Fruit fly (Drosophila melanogaster) whole organism, wandering third instar larva: ENCODE data around the gene CG8661.
A peak's percentile ranks its signal among the peaks of the same experiment; 100 is the strongest.

Experiments used
- CG32264 ChIP-seq: fragments of 200-800 bp; sonication (Bioruptor generic); optimal IDR thresholded peaks from 2 replicates; lab custom pipeline; 2016; ENCODE audit warnings: missing biosample characterization, missing genetic modification characterization
- CG9705 ChIP-seq: fragments of 200-800 bp; sonication (Bioruptor generic); optimal IDR thresholded peaks from 2 replicates; lab custom pipeline; 2018; ENCODE audit warnings: missing biosample characterization, mild to moderate bottlenecking, missing genetic modification characterization
- CrebA ChIP-seq: fragments of 200-800 bp; sonication (Bioruptor generic); optimal IDR thresholded peaks from 2 replicates; lab custom pipeline; 2016; ENCODE audit warnings: missing biosample characterization, mild to moderate bottlenecking, missing genetic modification characterization, borderline replicate concordance
- Dfd ChIP-seq: fragments of >200 bp; optimal IDR thresholded peaks from 2 replicates; lab custom pipeline; 2017; ENCODE audit warnings: missing biosample characterization, missing genetic modification characterization
- Dif ChIP-seq: fragments of 200-275, 200-300 bp; sonication (Bioruptor generic); optimal IDR thresholded peaks from 2 replicates; lab custom pipeline; 2018; ENCODE audit warnings: missing biosample characterization, missing genetic modification characterization; ENCODE audit not compliant: partially characterized antibody
- GATAd ChIP-seq: sonication (Bioruptor generic); optimal IDR thresholded peaks from 2 replicates; lab custom pipeline; 2016; ENCODE audit warnings: missing biosample characterization, missing genetic modification characterization
- HLH106 ChIP-seq: fragments of 200-800 bp; optimal IDR thresholded peaks from 3 replicates; lab custom pipeline; 2019; ENCODE audit warnings: missing biosample characterization, mild to moderate bottlenecking, missing genetic modification characterization, moderate library complexity
- Hr78 ChIP-seq: fragments of >200 bp; optimal IDR thresholded peaks from 2 replicates; lab custom pipeline; 2017; ENCODE audit warnings: missing biosample characterization, missing genetic modification characterization
- Hr83 ChIP-seq: fragments of 200-300 bp; sonication (Bioruptor generic); optimal IDR thresholded peaks from 2 replicates; lab custom pipeline; 2016; ENCODE audit warnings: missing biosample characterization, mild to moderate bottlenecking, missing genetic modification characterization, moderate library complexity; ENCODE audit not compliant: poor library complexity, severe bottlenecking
- Jra ChIP-seq: sonication (Bioruptor generic); optimal IDR thresholded peaks from 2 replicates; lab custom pipeline; 2016; ENCODE audit warnings: missing biosample characterization, missing genetic modification characterization
- Mio ChIP-seq: sonication (Bioruptor generic); optimal IDR thresholded peaks from 2 replicates; lab custom pipeline; 2016; ENCODE audit warnings: missing biosample characterization, missing genetic modification characterization
- Myc ChIP-seq: fragments of >200 bp; optimal IDR thresholded peaks from 2 replicates; lab custom pipeline; 2017
- N ChIP-seq: fragments of >200 bp; optimal IDR thresholded peaks from 2 replicates; lab custom pipeline; 2018; ENCODE audit warnings: missing biosample characterization, missing external identifiers, missing genetic modification characterization
- OdsH ChIP-seq: fragments of 200-800 bp; sonication (Bioruptor generic); optimal IDR thresholded peaks from 2 replicates; lab custom pipeline; 2016; ENCODE audit warnings: missing biosample characterization, mild to moderate bottlenecking, missing genetic modification characterization
- Rel ChIP-seq, 2 experiments: fragments of 200-800 bp; sonication (Bioruptor generic) in 1 of 2; optimal IDR thresholded peaks; 2 replicates in 1 of 2; 3 replicates in 1 of 2; lab custom pipeline; 2016 to 2019; ENCODE audit warnings: mild to moderate bottlenecking in 2 of 2, missing biosample characterization in 2 of 2, missing genetic modification characterization in 2 of 2, moderate library complexity in 1 of 2
- Sp1 ChIP-seq: fragments of 200-800 bp; sonication (Bioruptor generic); optimal IDR thresholded peaks from 3 replicates; lab custom pipeline; 2019; ENCODE audit warnings: missing biosample characterization, mild to moderate bottlenecking, missing genetic modification characterization, moderate library complexity
- Vsx2 ChIP-seq: fragments of 200-300, 225-300 bp; sonication (Bioruptor generic); optimal IDR thresholded peaks from 2 replicates; lab custom pipeline; 2018; ENCODE audit warnings: missing biosample characterization, missing genetic modification characterization; ENCODE audit not compliant: partially characterized antibody
- br ChIP-seq: fragments of 200-800 bp; sonication (Bioruptor generic); optimal IDR thresholded peaks from 2 replicates; lab custom pipeline; 2016; ENCODE audit warnings: missing biosample characterization, missing genetic modification characterization
- brk ChIP-seq: fragments of 200-800 bp; sonication (Bioruptor generic); optimal IDR thresholded peaks from 2 replicates; lab custom pipeline; 2016; ENCODE audit warnings: missing biosample characterization, mild to moderate bottlenecking, missing genetic modification characterization
- dl ChIP-seq, 2 experiments: fragments of 175-275, 200-275 bp in 1 of 2; fragments of 200-275 bp in 1 of 2; sonication (Bioruptor generic); optimal IDR thresholded peaks; lab custom pipeline; 2018; ENCODE audit warnings: mild to moderate bottlenecking in 2 of 2, missing biosample characterization in 2 of 2, missing genetic modification characterization in 2 of 2, moderate library complexity in 2 of 2; ENCODE audit not compliant: partially characterized antibody in 2 of 2, insufficient read depth in 1 of 2
- ey ChIP-seq: fragments of 200-800 bp; sonication (Bioruptor generic); optimal IDR thresholded peaks from 2 replicates; lab custom pipeline; 2016; ENCODE audit warnings: missing biosample characterization, missing genetic modification characterization
- h ChIP-seq: fragments of 200-800 bp; sonication (Bioruptor generic); optimal IDR thresholded peaks from 3 replicates; lab custom pipeline; 2016; ENCODE audit warnings: missing biosample characterization, mild to moderate bottlenecking, missing genetic modification characterization
- jim ChIP-seq: fragments of 175-275, 200-325 bp; sonication (Bioruptor generic); optimal IDR thresholded peaks from 2 replicates; lab custom pipeline; 2016; ENCODE audit warnings: missing biosample characterization, mild to moderate bottlenecking, missing genetic modification characterization
- psq ChIP-seq: fragments of 200-800 bp; sonication (Bioruptor generic); optimal IDR thresholded peaks from 3 replicates; lab custom pipeline; 2017; ENCODE audit warnings: missing biosample characterization, mild to moderate bottlenecking, missing genetic modification characterization, moderate library complexity
- sage ChIP-seq: fragments of 200-800 bp; sonication (Bioruptor generic); optimal IDR thresholded peaks from 2 replicates; lab custom pipeline; 2016; ENCODE audit warnings: missing biosample characterization, mild to moderate bottlenecking, missing genetic modification characterization

CG8661 gene

DNA sequence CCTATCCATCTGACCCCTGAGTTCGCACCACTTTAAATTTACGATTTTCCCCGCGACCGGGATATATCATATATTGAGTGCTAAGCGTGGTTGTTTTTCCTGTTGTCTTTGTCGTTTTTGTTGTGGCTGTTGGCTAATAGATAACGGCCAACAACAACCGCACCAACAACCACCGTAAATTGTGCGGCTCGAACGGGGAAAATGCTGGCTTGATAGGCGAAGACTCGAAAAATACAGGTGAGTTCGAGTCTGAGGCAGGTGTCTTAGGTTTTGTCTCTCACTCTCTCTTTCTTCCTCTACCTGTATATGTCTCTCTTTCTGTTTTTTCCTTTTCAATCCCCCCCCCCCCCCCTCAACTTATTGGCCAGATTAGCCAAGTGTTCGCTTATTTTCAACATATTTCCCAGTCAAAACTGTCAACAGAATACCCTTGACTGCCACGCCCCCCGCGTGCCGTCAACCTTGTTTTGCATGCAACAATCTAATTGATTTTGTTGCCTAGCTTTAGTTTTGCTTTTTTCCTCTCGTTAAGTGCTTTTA is 32.5 kb upstream of the CG8661 start:
- TF ChIP-seq CG9705 (GFP tag; lab: Kevin White, UChicago) (no peak), Dfd (GFP tag; lab: Kevin White, UChicago) (peak; percentile 53), Jra (GFP tag; lab: Kevin White, UChicago) (no peak)
- TF ChIP-seq, all 38 proteins: peak for 1

DNA sequence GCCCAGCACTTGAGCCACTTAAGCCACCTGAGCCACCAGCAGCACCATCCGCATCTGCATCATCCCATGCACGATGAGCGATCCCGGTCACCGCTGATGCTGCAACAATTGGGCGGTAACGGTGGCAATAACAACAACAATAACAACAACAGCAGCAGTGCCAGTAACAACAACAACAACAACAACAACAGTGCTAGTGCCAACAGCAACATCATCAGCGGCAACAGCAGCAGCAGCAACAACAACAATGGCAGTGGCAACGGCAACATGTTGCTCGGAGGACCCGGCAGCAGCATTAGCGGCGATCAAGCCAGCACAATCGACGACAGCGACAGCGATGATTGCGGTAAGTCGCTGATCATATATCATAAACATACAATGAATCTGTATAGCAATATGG is 31.3 kb upstream of the CG8661 start:
- no peak for TF ChIP-seq sage (GFP tag; lab: Kevin White, UChicago)
- TF ChIP-seq Dfd (GFP tag; lab: Kevin White, UChicago): peak; percentile 61

DNA sequence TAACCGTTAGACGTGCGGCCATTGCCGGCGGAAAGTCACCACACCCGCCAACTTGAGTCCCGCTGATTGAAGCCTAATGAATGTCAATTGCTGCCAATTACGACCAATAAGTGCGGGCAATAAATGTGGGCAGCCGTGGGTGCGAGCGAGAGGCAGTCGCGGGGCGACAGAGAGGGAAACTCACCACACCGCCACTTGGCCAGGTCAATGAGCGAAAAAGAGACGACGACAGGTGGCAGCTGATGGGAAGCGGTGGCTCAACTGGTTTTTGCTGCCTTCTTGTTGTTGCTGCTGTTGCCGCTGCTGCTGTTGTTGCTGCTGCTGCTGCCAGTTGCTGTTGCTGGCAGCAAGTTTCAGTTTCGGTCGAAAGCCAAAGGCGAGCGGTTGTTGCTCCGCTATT is 29.9 kb upstream of the CG8661 start, which contains the start of gene B-H2:
TSS of gene B-H2 (plus strand) at position 369 of the 400 bp plus-strand sequence.
- no peak for TF ChIP-seq dl (GFP tag; optimal IDR thresholded peaks at IDR 0.05; lab: Kevin White, UChicago; ENCODE audit: insufficient read depth in 1 of 2, partially characterized antibody in 2 of 2)
- no peak for TF ChIP-seq ey (GFP tag; lab: Kevin White, UChicago)
- TF ChIP-seq CrebA (GFP tag; lab: Kevin White, UChicago): no peak
- no peak for TF ChIP-seq N (GFP tag; lab: Kevin White, UChicago)
- TF ChIP-seq CG32264 (GFP tag; lab: Kevin White, UChicago): no peak
- no peak for TF ChIP-seq Mio
- TF ChIP-seq OdsH: no peak
- peak; percentile 88 for TF ChIP-seq Vsx2 (GFP tag; lab: Kevin White, UChicago)
- TF ChIP-seq br (GFP tag; lab: Kevin White, UChicago): no peak
- TF ChIP-seq Dif (GFP tag; lab: Kevin White, UChicago): peak; percentile 30

DNA sequence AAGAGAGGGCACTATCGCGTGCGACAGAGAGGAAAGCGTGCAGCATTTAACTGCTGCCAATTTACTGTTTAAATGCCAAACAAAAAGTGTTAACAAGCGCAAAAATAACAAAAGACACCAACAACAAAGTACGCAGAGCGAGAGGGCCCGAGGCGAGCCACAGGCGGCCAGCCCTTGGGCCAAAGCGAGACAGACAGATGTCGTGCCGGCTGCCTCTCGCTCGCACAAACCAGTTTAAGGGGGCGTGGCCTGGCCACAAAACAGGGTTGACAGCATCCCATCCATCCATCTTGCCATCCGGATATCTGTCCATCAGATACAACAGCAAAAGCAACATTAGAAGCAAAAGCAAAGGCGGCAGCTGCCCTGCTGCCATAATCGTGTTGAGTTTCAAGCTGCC is 29.0 kb upstream of the CG8661 start:
- TF ChIP-seq Mio (no peak), Dif (GFP tag; lab: Kevin White, UChicago) (peak; percentile 86), Rel (GFP tag; optimal IDR thresholded peaks at IDR 0.05; lab: Kevin White, UChicago) (no peak), Rel (tag; optimal IDR thresholded peaks at IDR 0.05; lab: Kevin White, UChicago) (no peak), dl (GFP tag; optimal IDR thresholded peaks at IDR 0.05; lab: Kevin White, UChicago; ENCODE audit: insufficient read depth in 1 of 2, partially characterized antibody in 2 of 2) (peak in 1 of 2 experiments; percentile 58), Vsx2 (GFP tag; lab: Kevin White, UChicago) (peak; percentile 87)

DNA sequence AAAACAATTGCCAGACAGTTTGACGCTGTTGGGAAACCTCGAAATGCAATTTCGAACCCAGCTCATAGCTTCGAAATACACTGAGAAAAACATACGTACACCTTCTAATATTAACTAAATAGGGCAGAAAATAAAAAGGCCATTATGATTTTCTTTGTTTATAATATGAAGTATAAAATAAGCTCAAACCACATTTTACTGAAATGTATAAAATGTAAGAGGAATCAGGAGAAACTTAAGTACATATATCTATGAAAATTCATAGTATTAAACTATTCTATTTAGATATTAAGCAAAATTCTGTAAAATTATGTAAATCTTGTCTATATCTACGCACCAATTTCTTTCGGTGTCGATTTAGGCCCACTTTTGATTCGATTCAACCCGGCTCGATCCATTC is 23.9 kb upstream of the CG8661 start:
- TF ChIP-seq Myc (lab: Kevin White, UChicago) (no peak), jim (GFP tag; lab: Kevin White, UChicago) (no peak), psq (GFP tag; lab: Kevin White, UChicago) (no peak)

DNA sequence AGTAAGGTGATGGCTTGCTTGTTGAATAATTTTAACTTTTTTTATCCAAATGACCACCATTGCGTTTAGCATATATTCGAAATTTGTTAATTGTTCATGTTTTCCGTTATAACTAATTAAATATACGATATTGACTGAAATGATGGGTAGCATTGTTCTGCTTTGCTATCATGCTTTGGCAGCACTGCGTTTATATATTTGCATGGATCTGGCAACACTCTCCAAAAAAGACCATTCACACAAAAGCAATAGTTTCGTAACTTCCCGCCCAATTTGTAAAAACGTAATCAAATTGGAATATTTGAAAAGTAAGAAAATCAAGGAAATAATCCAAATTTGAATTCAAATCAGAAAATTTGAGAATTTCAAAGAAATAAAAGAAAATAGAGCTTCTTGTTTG is 21.2 kb upstream of the CG8661 start:
- TF ChIP-seq Hr83 (GFP tag; lab: Kevin White, UChicago) (no peak), Myc (lab: Kevin White, UChicago) (peak; percentile 16), GATAd (GFP tag; lab: Kevin White, UChicago) (no peak), Vsx2 (GFP tag; lab: Kevin White, UChicago) (peak; percentile 87), brk (GFP tag; lab: Kevin White, UChicago) (no peak)

DNA sequence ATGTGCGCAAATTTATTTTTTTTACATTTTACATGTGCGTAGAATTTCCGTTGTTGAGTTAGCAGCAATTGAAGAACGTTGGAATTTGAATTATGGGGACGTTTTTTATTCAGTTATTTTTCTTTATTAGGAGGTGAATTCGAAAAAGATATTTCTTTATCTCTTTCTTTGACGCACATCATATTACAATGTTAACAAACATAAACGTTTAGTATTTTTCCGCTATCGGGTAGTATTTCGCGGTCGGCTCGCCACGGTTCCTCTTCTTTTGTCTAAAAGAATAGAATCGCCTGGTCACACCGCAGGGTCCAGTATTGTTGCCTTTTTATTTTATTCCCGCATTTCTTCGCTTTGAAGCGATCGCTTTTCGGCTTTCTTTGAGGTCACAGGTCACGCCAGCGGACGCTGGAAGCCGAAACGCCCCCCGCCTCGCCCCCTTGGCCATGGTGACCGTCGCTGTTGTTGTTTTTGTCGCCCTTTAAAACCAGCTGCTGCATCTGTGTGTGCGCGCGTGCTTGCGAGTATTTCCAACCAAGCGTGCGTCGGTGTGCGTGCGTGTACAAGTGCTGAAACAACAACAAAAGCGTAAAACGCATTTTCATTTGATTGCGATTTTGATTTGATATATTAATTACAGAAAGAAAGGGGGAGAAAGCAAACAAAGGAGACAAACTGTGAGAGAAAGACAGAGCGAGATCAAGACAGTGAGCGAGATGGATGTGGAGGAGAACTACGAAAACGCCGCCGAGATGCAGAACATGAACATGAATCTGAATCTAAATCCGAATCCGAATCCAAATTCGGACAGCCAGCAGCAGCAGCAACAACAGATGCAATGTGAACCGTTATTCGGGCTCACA is 18.1 kb upstream of the CG8661 start:
- TF ChIP-seq h (peak; percentile 36), Hr78 (GFP tag; lab: Kevin White, UChicago) (no peak), Sp1 (GFP tag; lab: Kevin White, UChicago) (peak; percentile 10), Rel (GFP tag; optimal IDR thresholded peaks at IDR 0.05; lab: Kevin White, UChicago) (no peak), Rel (tag; optimal IDR thresholded peaks at IDR 0.05; lab: Kevin White, UChicago) (peak; percentile 42), HLH106 (peak; percentile 1)
